Fruit fly (Drosophila melanogaster) whole organism, embryonic: ENCODE results near the gene CG15336.

Experiments used
- Atf6 ChIP-seq: fragments of 200-800 bp; sonication (Bioruptor generic); IDR thresholded peaks from 2 replicates; pipeline ENCODE4 v1.3.6; 2022; ENCODE audit warnings: missing biosample characterization, missing genetic modification characterization
- BEAF-32 ChIP-seq: fragments of 200-800 bp; sonication (Bioruptor generic); optimal IDR thresholded peaks from 3 replicates; lab custom pipeline; 2017; ENCODE audit warnings: missing biosample characterization, missing genetic modification characterization, mild to moderate bottlenecking, moderate library complexity, missing genetic modification reagents
- CG12769 ChIP-seq: fragments of 200-800 bp; sonication (Bioruptor generic); optimal IDR thresholded peaks from 2 replicates; lab custom pipeline; 2019; ENCODE audit warnings: missing biosample characterization, mild to moderate bottlenecking, missing genetic modification characterization, moderate library complexity
- CG13296 ChIP-seq: fragments of 200-800 bp; sonication (Bioruptor generic); optimal IDR thresholded peaks from 3 replicates; lab custom pipeline; 2018; ENCODE audit warnings: missing biosample characterization, mild to moderate bottlenecking, missing genetic modification characterization
- CG14860 ChIP-seq: fragments of 200-800 bp; sonication (Bioruptor generic); IDR thresholded peaks from 3 replicates; pipeline ENCODE4 v1.3.6; 2022; ENCODE audit warnings: missing biosample characterization, missing genetic modification characterization; ENCODE audit not compliant: partially characterized antibody
- CG16863 ChIP-seq: fragments of 200-800 bp; sonication (Bioruptor generic); optimal IDR thresholded peaks from 3 replicates; lab custom pipeline; 2016; ENCODE audit warnings: missing biosample characterization, missing genetic modification characterization
- CG1832 ChIP-seq: fragments of 200-800 bp; sonication (Bioruptor generic); optimal IDR thresholded peaks from 2 replicates; lab custom pipeline; 2017; ENCODE audit warnings: missing biosample characterization, mild to moderate bottlenecking, missing genetic modification characterization, inconsistent platforms
- CG18619 ChIP-seq: fragments of 200-800 bp; sonication (Bioruptor generic); optimal IDR thresholded peaks from 3 replicates; lab custom pipeline; 2017; ENCODE audit warnings: missing biosample characterization, mild to moderate bottlenecking, missing genetic modification characterization
- CG30020 ChIP-seq: fragments of 200-800 bp; optimal IDR thresholded peaks from 2 replicates; lab custom pipeline; 2019; ENCODE audit warnings: missing biosample characterization, mild to moderate bottlenecking, missing genetic modification characterization, moderate library complexity
- CG30431 ChIP-seq: fragments of 200-800 bp; sonication (Bioruptor generic); optimal IDR thresholded peaks from 2 replicates; lab custom pipeline; 2017; ENCODE audit warnings: missing biosample characterization, missing genetic modification characterization
- CG31365 ChIP-seq: fragments of 200-800 bp; sonication (Bioruptor generic); optimal IDR thresholded peaks from 2 replicates; lab custom pipeline; 2018; ENCODE audit warnings: missing biosample characterization, mild to moderate bottlenecking, missing genetic modification characterization
- CG3407 ChIP-seq: fragments of 200-800 bp; sonication (Bioruptor generic); optimal IDR thresholded peaks from 2 replicates; lab custom pipeline; 2018; ENCODE audit warnings: missing biosample characterization, mild to moderate bottlenecking, missing genetic modification characterization
- CG5180 ChIP-seq: fragments of 200-800 bp; sonication (Bioruptor generic); optimal IDR thresholded peaks from 3 replicates; lab custom pipeline; 2017; ENCODE audit warnings: missing biosample characterization, missing genetic modification characterization, mild to moderate bottlenecking, moderate library complexity, missing genetic modification reagents
- CG7745 ChIP-seq: fragments of 200-800 bp; sonication (Bioruptor generic); optimal IDR thresholded peaks from 2 replicates; lab custom pipeline; 2018; ENCODE audit warnings: missing biosample characterization, mild to moderate bottlenecking, missing genetic modification characterization, moderate library complexity
- CG7963 ChIP-seq: fragments of 200-800 bp; sonication (Bioruptor generic); IDR thresholded peaks from 3 replicates; pipeline ENCODE4 v1.3.6; 2022; ENCODE audit warnings: missing biosample characterization, missing genetic modification characterization; ENCODE audit not compliant: partially characterized antibody
- CG8089 ChIP-seq: fragments of 200-800 bp; sonication (Bioruptor generic); optimal IDR thresholded peaks from 3 replicates; lab custom pipeline; 2016; ENCODE audit warnings: missing biosample characterization, missing genetic modification characterization
- CG8290 ChIP-seq, 3 experiments: fragments of 200-800 bp; sonication (Bioruptor generic); optimal IDR thresholded peaks; 2 replicates each; lab custom pipeline; 2016 to 2019; ENCODE audit warnings: missing biosample characterization in 3 of 3, missing genetic modification characterization in 3 of 3, mild to moderate bottlenecking in 2 of 3, moderate library complexity in 1 of 3
- Camta ChIP-seq: fragments of 200-800 bp; sonication (Bioruptor generic); optimal IDR thresholded peaks from 2 replicates; lab custom pipeline; 2016; ENCODE audit warnings: missing biosample characterization, missing genetic modification characterization
- D19A ChIP-seq: fragments of 200-800 bp; optimal IDR thresholded peaks from 3 replicates; lab custom pipeline; 2019; ENCODE audit warnings: missing biosample characterization, mild to moderate bottlenecking, missing genetic modification characterization, moderate library complexity
- Dip3 ChIP-seq: fragments of 200-800 bp; sonication (Bioruptor generic); optimal IDR thresholded peaks from 3 replicates; lab custom pipeline; 2016; ENCODE audit warnings: missing biosample characterization, missing genetic modification characterization
- Dll ChIP-seq: fragments of 200-800 bp; sonication (Bioruptor generic); IDR thresholded peaks from 4 replicates; pipeline ENCODE4 v1.3.6; 2022; ENCODE audit warnings: missing biosample characterization, missing genetic modification characterization; ENCODE audit not compliant: partially characterized antibody
- Ets97D ChIP-seq: fragments of 200-800 bp; sonication (Bioruptor generic); optimal IDR thresholded peaks from 3 replicates; lab custom pipeline; 2016; ENCODE audit warnings: missing biosample characterization, missing genetic modification characterization
- H2.0 ChIP-seq: fragments of 200-800 bp; sonication (Bioruptor generic); IDR thresholded peaks from 2 replicates; pipeline ENCODE4 v1.3.6; 2022; ENCODE audit warnings: missing biosample characterization, missing genetic modification characterization
- HmgZ ChIP-seq: fragments of 200-800 bp; sonication (Bioruptor generic); optimal IDR thresholded peaks from 2 replicates; lab custom pipeline; 2018; ENCODE audit warnings: missing biosample characterization, mild to moderate bottlenecking, missing genetic modification characterization
- Hr39 ChIP-seq: fragments of >200 bp; optimal IDR thresholded peaks from 2 replicates; lab custom pipeline; 2017
- Hsf ChIP-seq: fragments of 200-800 bp; sonication (Bioruptor generic); optimal IDR thresholded peaks from 3 replicates; lab custom pipeline; 2016; ENCODE audit warnings: missing biosample characterization, missing genetic modification characterization
- Mad ChIP-seq: fragments of 200-800 bp; sonication (Bioruptor generic); optimal IDR thresholded peaks from 2 replicates; lab custom pipeline; 2016; ENCODE audit warnings: missing biosample characterization, missing genetic modification characterization
- Nf-YB ChIP-seq: fragments of 200-800 bp; sonication (Bioruptor generic); optimal IDR thresholded peaks from 3 replicates; lab custom pipeline; 2019; ENCODE audit warnings: missing biosample characterization, mild to moderate bottlenecking, missing genetic modification characterization, moderate library complexity
- Oaz ChIP-seq: fragments of 200-800 bp; sonication (Bioruptor generic); IDR thresholded peaks from 2 replicates; pipeline ENCODE4 v1.3.6; 2022; ENCODE audit warnings: missing biosample characterization, missing genetic modification characterization
- Sox100B ChIP-seq: fragments of 200-800 bp; sonication (Bioruptor generic); optimal IDR thresholded peaks from 3 replicates; lab custom pipeline; 2018; ENCODE audit warnings: missing biosample characterization, mild to moderate bottlenecking, missing genetic modification characterization
- dmrt99B ChIP-seq: fragments of 200-800 bp; sonication (Bioruptor generic); optimal IDR thresholded peaks from 2 replicates; lab custom pipeline; 2018; ENCODE audit warnings: missing biosample characterization, mild to moderate bottlenecking, missing genetic modification characterization, moderate library complexity
- dysf ChIP-seq: fragments of 200-800 bp; sonication (Bioruptor generic); IDR thresholded peaks from 3 replicates; pipeline ENCODE4 v1.3.6; 2022; ENCODE audit warnings: missing biosample characterization, missing genetic modification characterization
- ems ChIP-seq: fragments of 200-800 bp; sonication (Bioruptor generic); optimal IDR thresholded peaks from 3 replicates; lab custom pipeline; 2016; ENCODE audit warnings: missing biosample characterization, missing genetic modification characterization
- fd64A ChIP-seq: fragments of 200-800 bp; sonication (Bioruptor generic); optimal IDR thresholded peaks from 3 replicates; lab custom pipeline; 2018; ENCODE audit warnings: missing biosample characterization, mild to moderate bottlenecking, missing genetic modification characterization
- fru ChIP-seq: fragments of >200 bp; optimal IDR thresholded peaks from 2 replicates; lab custom pipeline; 2017
- ftz-f1 ChIP-seq: fragments of 200-800 bp; sonication (Bioruptor generic); optimal IDR thresholded peaks from 2 replicates; lab custom pipeline; 2016; ENCODE audit warnings: missing biosample characterization, missing genetic modification characterization
- gcm ChIP-seq: fragments of 200-800 bp; sonication (Bioruptor generic); optimal IDR thresholded peaks from 2 replicates; lab custom pipeline; 2019; ENCODE audit warnings: missing biosample characterization, mild to moderate bottlenecking, missing genetic modification characterization, moderate library complexity
- gfzf ChIP-seq: fragments of 200-800 bp; sonication (Bioruptor generic); optimal IDR thresholded peaks from 2 replicates; lab custom pipeline; 2016; ENCODE audit warnings: missing biosample characterization, mild to moderate bottlenecking, missing genetic modification characterization, moderate library complexity
- gsb-n ChIP-seq: fragments of 200-800 bp; sonication (Bioruptor generic); optimal IDR thresholded peaks from 3 replicates; lab custom pipeline; 2018; ENCODE audit warnings: missing biosample characterization, mild to moderate bottlenecking, missing genetic modification characterization
- gt ChIP-seq: fragments of 200-800 bp; sonication (Bioruptor generic); IDR thresholded peaks from 2 replicates; pipeline ENCODE4 v1.3.6; 2022; ENCODE audit warnings: missing biosample characterization, missing genetic modification characterization
- ind ChIP-seq: fragments of 200-800 bp; sonication (Bioruptor generic); optimal IDR thresholded peaks from 3 replicates; lab custom pipeline; 2016; ENCODE audit warnings: missing biosample characterization, missing genetic modification characterization
- jigr1 ChIP-seq: fragments of 200-800 bp; sonication (Bioruptor generic); IDR thresholded peaks from 3 replicates; pipeline ENCODE4 v1.3.6; 2022; ENCODE audit warnings: missing biosample characterization, missing genetic modification characterization
- lmd ChIP-seq: fragments of 200-800 bp; sonication (Bioruptor generic); IDR thresholded peaks from 2 replicates; pipeline ENCODE4 v1.3.6; 2022; ENCODE audit warnings: missing biosample characterization, missing genetic modification characterization
- nau ChIP-seq: fragments of 200-800 bp; sonication (Bioruptor generic); optimal IDR thresholded peaks from 3 replicates; lab custom pipeline; 2017; ENCODE audit warnings: missing biosample characterization, mild to moderate bottlenecking, missing genetic modification characterization, missing genetic modification reagents
- odd ChIP-seq: fragments of 200-800 bp; sonication (Bioruptor generic); optimal IDR thresholded peaks from 2 replicates; lab custom pipeline; 2017; ENCODE audit warnings: missing biosample characterization, mild to moderate bottlenecking, missing genetic modification characterization
- shn ChIP-seq: fragments of 200-800 bp; sonication (Bioruptor generic); optimal IDR thresholded peaks from 3 replicates; lab custom pipeline; 2016; ENCODE audit warnings: missing biosample characterization, missing genetic modification characterization
- sima ChIP-seq: fragments of 200-800 bp; sonication (Bioruptor generic); optimal IDR thresholded peaks from 2 replicates; lab custom pipeline; 2016; ENCODE audit warnings: missing biosample characterization, missing genetic modification characterization
- ssp ChIP-seq: fragments of 200-800 bp; sonication (Bioruptor generic); IDR thresholded peaks from 2 replicates; pipeline ENCODE4 v1.3.6; 2022; ENCODE audit warnings: missing biosample characterization, missing genetic modification characterization
- tio ChIP-seq: fragments of 200-800 bp; sonication (Bioruptor generic); optimal IDR thresholded peaks from 2 replicates; lab custom pipeline; 2017; ENCODE audit warnings: missing biosample characterization, missing genetic modification characterization, inconsistent platforms
- unpg ChIP-seq: fragments of 200-800 bp; sonication (Bioruptor generic); optimal IDR thresholded peaks from 3 replicates; lab custom pipeline; 2018; ENCODE audit warnings: missing biosample characterization, mild to moderate bottlenecking, missing genetic modification characterization, moderate library complexity

The CG15336 gene

DNA sequence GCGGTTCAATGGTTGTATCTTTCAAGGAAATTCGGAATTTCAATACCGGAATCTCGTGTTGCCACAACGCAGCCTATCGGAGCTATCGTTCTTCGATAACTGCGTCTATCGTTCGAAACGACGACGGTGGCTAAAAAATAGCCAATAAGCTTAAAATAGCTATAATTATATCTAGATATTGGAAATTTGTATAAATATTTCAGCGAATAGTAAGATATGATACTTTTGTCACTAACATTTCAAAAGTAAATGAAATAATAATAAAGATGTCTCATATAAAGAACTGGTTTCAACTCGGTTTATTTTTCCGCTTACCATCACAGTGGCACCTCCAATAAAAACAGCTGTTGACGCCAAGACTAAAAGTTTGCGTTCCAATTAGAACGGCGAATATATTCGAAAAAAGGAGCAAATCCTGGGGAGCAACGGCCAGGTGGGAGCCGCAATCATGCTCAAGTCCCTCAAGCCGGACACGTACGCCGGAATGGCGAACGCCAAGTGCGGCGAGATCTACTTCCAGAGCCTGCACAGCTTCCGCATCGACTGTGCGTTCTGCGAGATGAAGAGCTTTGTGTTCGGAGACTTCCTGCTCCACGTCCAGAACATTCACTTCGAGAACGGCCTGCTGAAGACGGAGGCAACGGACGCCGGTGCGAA, 2.1 kb upstream of the CG15336 start, which contains the start of the genes alpha-PheRS and CG2129 (continued):
- TF ChIP-seq odd (no peak), CG30020 (tag; lab: Kevin White, UChicago) (peak; percentile 15), BEAF-32 (GFP tag; lab: Kevin White, UChicago) (peak; percentile 47), CG18619 (GFP tag; lab: Kevin White, UChicago) (no peak), CG13296 (GFP tag; lab: Kevin White, UChicago) (peak; percentile 50), Sox100B (GFP tag; lab: Kevin White, UChicago) (no peak), gsb-n (tag; lab: Kevin White, UChicago) (no peak), jigr1 (GFP tag; lab: Robert Waterston, UW) (no peak), tio (GFP tag; lab: Kevin White, UChicago) (no peak), CG14860 (GFP tag; lab: Robert Waterston, UW) (no peak), Mad (GFP tag; lab: Kevin White, UChicago) (no peak), CG5180 (GFP tag; lab: Kevin White, UChicago) (no peak), CG12769 (tag; lab: Kevin White, UChicago) (no peak), CG8089 (no peak), Hsf (GFP tag; lab: Kevin White, UChicago) (no peak), D19A (tag; lab: Kevin White, UChicago) (no peak), ind (GFP tag; lab: Kevin White, UChicago) (no peak), Camta (GFP tag; lab: Kevin White, UChicago) (no peak), nau (GFP tag; lab: Kevin White, UChicago) (no peak), Hr39 (lab: Kevin White, UChicago) (no peak), dysf (GFP tag; lab: Robert Waterston, UW) (peak; percentile 47; the same call in 2 of the 3 replicates), ftz-f1 (GFP tag; lab: Kevin White, UChicago) (no peak), unpg (no peak), CG3407 (GFP tag; lab: Kevin White, UChicago) (no peak), Atf6 (no peak), CG30431 (no peak), CG7963 (GFP tag; lab: Robert Waterston, UW) (0 out of 3 replicates have a peak, but pooled peaks have one; percentile 9), Nf-YB (GFP tag; lab: Kevin White, UChicago) (no peak), CG31365 (no peak), CG1832 (GFP tag; lab: Kevin White, UChicago) (no peak), sima (GFP tag; lab: Kevin White, UChicago) (no peak), ssp (GFP tag; lab: Robert Waterston, UW) (no peak), gt (no peak), CG7745 (tag; lab: Kevin White, UChicago) (no peak), ems (GFP tag; lab: Kevin White, UChicago) (no peak), gcm (GFP tag; lab: Kevin White, UChicago) (no peak), Oaz (no peak), gfzf (GFP tag; lab: Kevin White, UChicago) (no peak), H2.0 (GFP tag; lab: Robert Waterston, UW) (no peak), shn (GFP tag; lab: Kevin White, UChicago) (no peak), dmrt99B (no peak), CG8290 (GFP tag; optimal IDR thresholded peaks at IDR 0.05; lab: Kevin White, UChicago) (no peak), CG8290 (tag; optimal IDR thresholded peaks at IDR 0.05; lab: Kevin White, UChicago) (no peak), fd64A (no peak), fru (lab: Kevin White, UChicago) (no peak), HmgZ (tag; lab: Kevin White, UChicago) (peak; percentile 70), Dll (peak; percentile 62; the same call in 2 of the 4 replicates), CG16863 (GFP tag; lab: Kevin White, UChicago) (no peak), Dip3 (GFP tag; lab: Kevin White, UChicago) (no peak), lmd (GFP tag; lab: Robert Waterston, UW) (no peak), Ets97D (GFP tag; lab: Kevin White, UChicago) (no peak)
